Worm (Caenorhabditis elegans) whole organism, early embryonic: ENCODE measurements around the gene unc-130.

Source experiments
- ama-1 ChIP-seq: fragments of 150-350 bp; optimal IDR thresholded peaks from 2 replicates; lab custom pipeline; 2014
- ets-7 ChIP-seq: sonication (generic microtip); optimal IDR thresholded peaks from 2 replicates; lab custom pipeline; 2016; ENCODE audit warnings: missing genotype, missing genetic modification characterization, missing compliant biosample characterization

- TF ChIP-seq ama-1 (no peak), ets-7 (tag; lab: Kevin White, UChicago) (no peak)
These were observed 20.8 kb downstream of the unc-130 start, which contains the start of gene samp-1 for ce11 chrII:11302591-11302990.
